Fruit fly (Drosophila melanogaster) whole organism, prepupa: ENCODE results near the gene Bx42.
A peak's percentile ranks its signal among the peaks of the same experiment; 100 is the strongest.

Experiments
- CG10631 ChIP-seq: fragments of 200-800 bp; sonication (Bioruptor generic); optimal IDR thresholded peaks from 2 replicates; lab custom pipeline; 2016; ENCODE audit warnings: missing biosample characterization, missing genetic modification characterization
- CG10669 ChIP-seq: fragments of 200-800 bp; sonication (Bioruptor generic); optimal IDR thresholded peaks from 3 replicates; lab custom pipeline; 2018; ENCODE audit warnings: missing biosample characterization, mild to moderate bottlenecking, missing genetic modification characterization, moderate library complexity
- CG11294 ChIP-seq: fragments of 200-800 bp; sonication (Bioruptor generic); IDR thresholded peaks from 2 replicates; pipeline ENCODE4 v1.3.6; 2022; ENCODE audit warnings: missing biosample characterization, missing genetic modification characterization
- CG11762 ChIP-seq: fragments of 200-800 bp; sonication (Bioruptor generic); optimal IDR thresholded peaks from 3 replicates; lab custom pipeline; 2016; ENCODE audit warnings: missing biosample characterization, missing genetic modification characterization; ENCODE audit not compliant: insufficient read depth
- CG1621 ChIP-seq: fragments of 200-800 bp; sonication (Bioruptor generic); optimal IDR thresholded peaks from 3 replicates; lab custom pipeline; 2018; ENCODE audit warnings: missing biosample characterization, mild to moderate bottlenecking, missing genetic modification characterization
- CG3032 ChIP-seq: fragments of 200-800 bp; optimal IDR thresholded peaks from 2 replicates; lab custom pipeline; 2019; ENCODE audit warnings: missing biosample characterization, mild to moderate bottlenecking, missing genetic modification characterization, moderate library complexity
- CG31627 ChIP-seq: fragments of 200-800 bp; sonication (Bioruptor generic); optimal IDR thresholded peaks from 3 replicates; lab custom pipeline; 2016; ENCODE audit warnings: missing biosample characterization, missing genetic modification characterization
- CG32006 ChIP-seq: fragments of 200-800 bp; sonication (Bioruptor generic); optimal IDR thresholded peaks from 3 replicates; lab custom pipeline; 2017; ENCODE audit warnings: missing biosample characterization, mild to moderate bottlenecking, missing genetic modification characterization
- CG34406 ChIP-seq: fragments of 200-800 bp; sonication (Bioruptor generic); optimal IDR thresholded peaks from 3 replicates; lab custom pipeline; 2016; ENCODE audit warnings: missing biosample characterization, missing genetic modification characterization
- CG3919 ChIP-seq: fragments of 200-800 bp; sonication (Bioruptor generic); optimal IDR thresholded peaks from 3 replicates; lab custom pipeline; 2016; ENCODE audit warnings: missing biosample characterization, missing genetic modification characterization
- CG6163 ChIP-seq: fragments of 200-800 bp; sonication (Bioruptor generic); IDR thresholded peaks from 3 replicates; pipeline ENCODE4 v1.3.6; 2022; ENCODE audit warnings: missing biosample characterization, missing genetic modification characterization
- CG6276 ChIP-seq: fragments of 200-800 bp; sonication (Bioruptor generic); optimal IDR thresholded peaks from 2 replicates; lab custom pipeline; 2017; ENCODE audit warnings: missing biosample characterization, mild to moderate bottlenecking, missing genetic modification characterization
- CG6792 ChIP-seq: fragments of 200-800 bp; sonication (Bioruptor generic); optimal IDR thresholded peaks from 3 replicates; lab custom pipeline; 2016; ENCODE audit warnings: missing biosample characterization, missing genetic modification characterization
- CG6808 ChIP-seq: fragments of 200-800 bp; sonication (Bioruptor generic); optimal IDR thresholded peaks from 3 replicates; lab custom pipeline; 2017; ENCODE audit warnings: missing biosample characterization, missing genetic modification characterization, mild to moderate bottlenecking, moderate library complexity, missing genetic modification reagents
- CG6854 ChIP-seq: fragments of 200-800 bp; sonication (Bioruptor generic); optimal IDR thresholded peaks from 2 replicates; lab custom pipeline; 2017; ENCODE audit warnings: missing biosample characterization, mild to moderate bottlenecking, missing genetic modification characterization
- CG7368 ChIP-seq: fragments of 200-800 bp; sonication (Bioruptor generic); optimal IDR thresholded peaks from 3 replicates; lab custom pipeline; 2016; ENCODE audit warnings: missing biosample characterization, missing genetic modification characterization
- CG8119 ChIP-seq: fragments of 200-800 bp; sonication (Bioruptor generic); IDR thresholded peaks from 3 replicates; pipeline ENCODE4 v1.3.6; 2022; ENCODE audit warnings: missing biosample characterization, missing genetic modification characterization
- CG8319 ChIP-seq: fragments of 200-800 bp; sonication (Bioruptor generic); optimal IDR thresholded peaks from 3 replicates; lab custom pipeline; 2016; ENCODE audit warnings: missing biosample characterization, missing genetic modification characterization
- CG9139 ChIP-seq: fragments of 200-800 bp; sonication (Bioruptor generic); optimal IDR thresholded peaks from 3 replicates; lab custom pipeline; 2017; ENCODE audit warnings: missing biosample characterization, mild to moderate bottlenecking, missing genetic modification characterization
- Eip75B ChIP-seq: fragments of 200-800 bp; sonication (Bioruptor generic); optimal IDR thresholded peaks from 3 replicates; lab custom pipeline; 2016; ENCODE audit warnings: missing biosample characterization, missing genetic modification characterization
- Eip78C ChIP-seq: fragments of 200-800 bp; sonication (Bioruptor generic); peaks from one replicate; lab custom pipeline; 2016; ENCODE audit warnings: missing biosample characterization, missing genetic modification characterization
- Ets21C ChIP-seq: fragments of 200-800 bp; sonication (Bioruptor generic); optimal IDR thresholded peaks from 3 replicates; lab custom pipeline; 2016; ENCODE audit warnings: missing biosample characterization, missing genetic modification characterization
- Ets96B ChIP-seq: fragments of 200-800 bp; optimal IDR thresholded peaks from 2 replicates; lab custom pipeline; 2019; ENCODE audit warnings: missing biosample characterization, mild to moderate bottlenecking, missing genetic modification characterization, moderate library complexity
- Gug ChIP-seq: fragments of 200-800 bp; sonication (Bioruptor generic); IDR thresholded peaks from 2 replicates; pipeline ENCODE4 v1.3.6; 2022; ENCODE audit warnings: missing biosample characterization, missing genetic modification characterization
- Hr38 ChIP-seq: sonication (Bioruptor generic); optimal IDR thresholded peaks from 2 replicates; lab custom pipeline; 2016; ENCODE audit warnings: missing biosample characterization, missing genetic modification characterization
- Hr39 ChIP-seq: fragments of 200-800 bp; sonication (Bioruptor generic); optimal IDR thresholded peaks from 2 replicates; lab custom pipeline; 2016; ENCODE audit warnings: missing biosample characterization, missing genetic modification characterization
- Hr4 ChIP-seq: fragments of 200-800 bp; sonication (Bioruptor generic); optimal IDR thresholded peaks from 3 replicates; lab custom pipeline; 2016; ENCODE audit warnings: missing biosample characterization, missing genetic modification characterization
- Lpt ChIP-seq: fragments of 200-800 bp; sonication (Bioruptor generic); optimal IDR thresholded peaks from 3 replicates; lab custom pipeline; 2016; ENCODE audit warnings: missing biosample characterization, missing genetic modification characterization
- Met ChIP-seq: fragments of 200-800 bp; sonication (Bioruptor generic); optimal IDR thresholded peaks from 3 replicates; lab custom pipeline; 2016; ENCODE audit warnings: missing biosample characterization, missing genetic modification characterization
- OdsH ChIP-seq: fragments of 200-800 bp; sonication (Bioruptor generic); optimal IDR thresholded peaks from 3 replicates; lab custom pipeline; 2016; ENCODE audit warnings: missing biosample characterization, missing genetic modification characterization
- Smox ChIP-seq: fragments of 200-800 bp; sonication (Bioruptor generic); optimal IDR thresholded peaks from 3 replicates; lab custom pipeline; 2016; ENCODE audit warnings: missing biosample characterization, missing genetic modification characterization
- Sox14 ChIP-seq: fragments of 200-800 bp; sonication (Bioruptor generic); optimal IDR thresholded peaks from 3 replicates; lab custom pipeline; 2016; ENCODE audit warnings: missing biosample characterization, missing genetic modification characterization
- achi ChIP-seq: fragments of 200-800 bp; sonication (Bioruptor generic); optimal IDR thresholded peaks from 3 replicates; lab custom pipeline; 2016; ENCODE audit warnings: missing biosample characterization, missing genetic modification characterization
- cyc ChIP-seq: fragments of 200-800 bp; sonication (Bioruptor generic); optimal IDR thresholded peaks from 3 replicates; lab custom pipeline; 2016; ENCODE audit warnings: missing biosample characterization, missing genetic modification characterization
- dsx ChIP-seq: fragments of 200-800 bp; optimal IDR thresholded peaks from 3 replicates; lab custom pipeline; 2019; ENCODE audit warnings: missing biosample characterization, mild to moderate bottlenecking, missing genetic modification characterization, moderate library complexity; ENCODE audit not compliant: poor library complexity, severe bottlenecking
- eg ChIP-seq: fragments of 200-800 bp; sonication (Bioruptor generic); IDR thresholded peaks from 3 replicates; pipeline ENCODE4 v1.3.6; 2022; ENCODE audit warnings: missing biosample characterization, missing genetic modification characterization
- fkh ChIP-seq: fragments of 200-800 bp; sonication (Bioruptor generic); optimal IDR thresholded peaks from 3 replicates; lab custom pipeline; 2017; ENCODE audit warnings: missing biosample characterization, mild to moderate bottlenecking, missing genetic modification characterization, moderate library complexity
- lz ChIP-seq: fragments of 200-800 bp; sonication (Bioruptor generic); optimal IDR thresholded peaks from 3 replicates; lab custom pipeline; 2016; ENCODE audit warnings: missing biosample characterization, missing genetic modification characterization
- pdm3 ChIP-seq: fragments of 200-800 bp; sonication (Bioruptor generic); optimal IDR thresholded peaks from 3 replicates; lab custom pipeline; 2016; ENCODE audit warnings: missing biosample characterization, missing genetic modification characterization
- salr ChIP-seq, 2 experiments: fragments of 200-800 bp; sonication (Bioruptor generic); optimal IDR thresholded peaks; 3 replicates each; lab custom pipeline; 2016 to 2018; ENCODE audit warnings: missing biosample characterization in 2 of 2, missing genetic modification characterization in 2 of 2, mild to moderate bottlenecking in 1 of 2
- spab ChIP-seq: fragments of 200-800 bp; sonication (Bioruptor generic); optimal IDR thresholded peaks from 2 replicates; lab custom pipeline; 2017; ENCODE audit warnings: missing biosample characterization, mild to moderate bottlenecking, missing genetic modification characterization, missing genetic modification reagents
- ss ChIP-seq, 2 experiments: fragments of 200-800 bp; sonication (Bioruptor generic); optimal IDR thresholded peaks; 2 replicates in 1 of 2; 3 replicates in 1 of 2; lab custom pipeline; 2017 to 2018; ENCODE audit warnings: mild to moderate bottlenecking in 2 of 2, missing biosample characterization in 2 of 2, missing genetic modification characterization in 2 of 2, moderate library complexity in 1 of 2
- svp ChIP-seq: fragments of 200-800 bp; sonication (Bioruptor generic); peaks from one replicate; lab custom pipeline; 2016; ENCODE audit warnings: missing biosample characterization, missing genetic modification characterization
- topi ChIP-seq: fragments of 200-800 bp; sonication (Bioruptor generic); optimal IDR thresholded peaks from 3 replicates; lab custom pipeline; 2016; ENCODE audit warnings: missing biosample characterization, missing genetic modification characterization
- vri ChIP-seq: fragments of 200-800 bp; sonication (Bioruptor generic); optimal IDR thresholded peaks from 3 replicates; lab custom pipeline; 2016; ENCODE audit warnings: missing biosample characterization, mild to moderate bottlenecking, missing genetic modification characterization

The Bx42 gene

dm6 chrX:9106212-9106774 is at the start of gene Bx42:
Gene Bx42 (minus strand): TSS chrX:9106604.
- TF ChIP-seq topi (GFP tag; lab: Kevin White, UChicago) (no peak), pdm3 (GFP tag; lab: Kevin White, UChicago) (no peak), Met (no peak), Sox14 (peak; percentile 16), CG3919 (no peak), Eip78C (GFP tag; lab: Kevin White, UChicago) (peak; percentile 45), CG11762 (GFP tag; lab: Kevin White, UChicago) (no peak), Hr39 (GFP tag; lab: Kevin White, UChicago) (no peak), spab (GFP tag; lab: Kevin White, UChicago) (no peak), CG1621 (tag; lab: Kevin White, UChicago) (no peak), CG10669 (no peak), cyc (no peak)
- TF ChIP-seq, all 60 proteins: peak for 2

dm6 chrX:9155715-9156387 is 49.4 kb upstream of the Bx42 start:
- no peak for TF ChIP-seq Met
- no peak for TF ChIP-seq CG6792 (GFP tag; lab: Kevin White, UChicago)
- TF ChIP-seq svp (GFP tag; lab: Kevin White, UChicago), result peak; percentile 60
- no peak for TF ChIP-seq CG34406 (GFP tag; lab: Kevin White, UChicago)
- TF ChIP-seq Hr38 (GFP tag; lab: Kevin White, UChicago), result no peak
- TF ChIP-seq Eip75B (GFP tag; lab: Kevin White, UChicago), result peak; percentile 17
- peak; percentile 7 for TF ChIP-seq OdsH (GFP tag; lab: Kevin White, UChicago)
- peak; percentile 58 for TF ChIP-seq CG6808 (GFP tag; lab: Kevin White, UChicago)
- TF ChIP-seq CG32006 (GFP tag; lab: Kevin White, UChicago), result peak; percentile 28
- no peak for TF ChIP-seq Hr4
- TF ChIP-seq CG6854 (GFP tag; lab: Kevin White, UChicago), result no peak
- TF ChIP-seq CG11294 (GFP tag; lab: Robert Waterston, UW), result no peak
- peak; percentile 54; the same call in 1 of the 3 replicates for TF ChIP-seq eg (GFP tag; lab: Robert Waterston, UW)
- peak in 1 of 2 experiments; percentile 58 for TF ChIP-seq salr (GFP tag; optimal IDR thresholded peaks at IDR 0.05; lab: Kevin White, UChicago)
- peak; percentile 48 for TF ChIP-seq CG6276 (GFP tag; lab: Kevin White, UChicago)
- peak; percentile 22 for TF ChIP-seq topi (GFP tag; lab: Kevin White, UChicago)
- TF ChIP-seq pdm3 (GFP tag; lab: Kevin White, UChicago), result peak; percentile 36
- TF ChIP-seq CG1621 (tag; lab: Kevin White, UChicago), result peak; percentile 4
- no peak for TF ChIP-seq CG31627 (GFP tag; lab: Kevin White, UChicago)
- TF ChIP-seq spab (GFP tag; lab: Kevin White, UChicago), result peak; percentile 41
- TF ChIP-seq lz (GFP tag; lab: Kevin White, UChicago), result no peak
- TF ChIP-seq CG7368 (GFP tag; lab: Kevin White, UChicago), result no peak
- peak; percentile 30 for TF ChIP-seq CG11762 (GFP tag; lab: Kevin White, UChicago)
- peak; percentile 16 for TF ChIP-seq CG10669
- TF ChIP-seq Sox14, result peak; percentile 19
- TF ChIP-seq CG9139 (GFP tag; lab: Kevin White, UChicago), result no peak
- TF ChIP-seq CG8319, result no peak
- no peak for TF ChIP-seq Lpt (GFP tag; lab: Kevin White, UChicago)
- TF ChIP-seq CG3032 (tag; lab: Kevin White, UChicago), result peak; percentile 18
- no peak; the same call in 1 of the 2 replicates for TF ChIP-seq Gug (GFP tag; lab: Robert Waterston, UW)
- TF ChIP-seq CG10631, result peak; percentile 2
- TF ChIP-seq CG6163 (GFP tag; lab: Robert Waterston, UW), result peak; percentile 64
- TF ChIP-seq Smox (GFP tag; lab: Kevin White, UChicago), result peak; percentile 18
- peak; percentile 51 for TF ChIP-seq CG8119 (GFP tag; lab: Robert Waterston, UW)
- peak; percentile 44 for TF ChIP-seq Eip78C (GFP tag; lab: Kevin White, UChicago)
- peak; percentile 43 for TF ChIP-seq dsx (GFP tag; lab: Kevin White, UChicago)
- peak; percentile 13 for TF ChIP-seq achi (GFP tag; lab: Kevin White, UChicago)
- no peak for TF ChIP-seq Ets21C (GFP tag; lab: Kevin White, UChicago)
- TF ChIP-seq fkh (GFP tag; lab: Kevin White, UChicago), result peak; percentile 72
- peak; percentile 63 for TF ChIP-seq Ets96B
- TF ChIP-seq ss (GFP tag; optimal IDR thresholded peaks at IDR 0.05; lab: Kevin White, UChicago), result peak; percentile 67 to 81
- peak; percentile 95 for TF ChIP-seq vri (GFP tag; lab: Kevin White, UChicago)
- TF ChIP-seq, all 60 proteins: peak for 27
